Worm (Caenorhabditis elegans): ENCODE results near the gene C01G6.9.

Gene C01G6.9

ce11 chrII:9281595-9281994 lies 14.0 kb downstream of the C01G6.9 start:
- no peak for TF ChIP-seq ztf-4 (tag; optimal IDR thresholded peaks at IDR 0.05)
- TF ChIP-seq lin-15B (tag; optimal IDR thresholded peaks at IDR 0.05): peak; percentile 6
- no peak for TF ChIP-seq ceh-82 (tag; optimal IDR thresholded peaks at IDR 0.05)
- TF ChIP-seq ama-1 (optimal IDR thresholded peaks at IDR 0.05): peak; percentile 40
- TF ChIP-seq egl-5 (tag; optimal IDR thresholded peaks at IDR 0.05): peak; percentile 69
- no peak for TF ChIP-seq aly-2 (tag; optimal IDR thresholded peaks at IDR 0.05)
- peak; percentile 55 for TF ChIP-seq lin-39 (tag; optimal IDR thresholded peaks at IDR 0.05)
- no peak for TF ChIP-seq ceh-9 (tag; optimal IDR thresholded peaks at IDR 0.05)
- TF ChIP-seq hmg-11 (tag; optimal IDR thresholded peaks at IDR 0.05): peak; percentile 57
- no peak for TF ChIP-seq nhr-25 (tag; optimal IDR thresholded peaks at IDR 0.05)
- TF ChIP-seq nfya-1 (tag; optimal IDR thresholded peaks at IDR 0.05; ENCODE audit: insufficient read depth): peak; percentile 56

DNA sequence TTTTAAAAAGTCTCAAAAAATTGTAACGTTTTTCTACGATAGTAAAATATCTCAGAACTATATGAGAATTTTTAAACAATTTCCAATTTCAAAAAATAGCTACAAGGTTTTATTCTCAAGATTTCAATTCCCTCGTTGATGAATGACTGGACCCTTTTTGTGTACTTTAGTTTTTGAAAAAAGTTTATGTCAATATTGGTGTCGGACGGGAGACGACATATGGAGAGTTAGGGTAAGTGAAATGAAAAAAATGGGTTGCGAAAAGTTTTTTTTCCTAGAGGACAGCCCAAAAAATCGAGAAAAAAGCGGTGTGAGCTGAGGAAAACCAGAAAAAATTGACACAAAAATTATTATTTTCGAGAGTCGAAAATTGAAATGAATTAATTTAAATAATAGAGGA lies 14.8 kb downstream of the C01G6.9 start:
- peak; percentile 41 for TF ChIP-seq ama-1 (optimal IDR thresholded peaks at IDR 0.05)
- no peak for TF ChIP-seq nhr-43 (tag; optimal IDR thresholded peaks at IDR 0.05; ENCODE audit: poor library complexity, severe bottlenecking)
- TF ChIP-seq pha-4 (tag; optimal IDR thresholded peaks at IDR 0.05): peak; percentile 93

DNA sequence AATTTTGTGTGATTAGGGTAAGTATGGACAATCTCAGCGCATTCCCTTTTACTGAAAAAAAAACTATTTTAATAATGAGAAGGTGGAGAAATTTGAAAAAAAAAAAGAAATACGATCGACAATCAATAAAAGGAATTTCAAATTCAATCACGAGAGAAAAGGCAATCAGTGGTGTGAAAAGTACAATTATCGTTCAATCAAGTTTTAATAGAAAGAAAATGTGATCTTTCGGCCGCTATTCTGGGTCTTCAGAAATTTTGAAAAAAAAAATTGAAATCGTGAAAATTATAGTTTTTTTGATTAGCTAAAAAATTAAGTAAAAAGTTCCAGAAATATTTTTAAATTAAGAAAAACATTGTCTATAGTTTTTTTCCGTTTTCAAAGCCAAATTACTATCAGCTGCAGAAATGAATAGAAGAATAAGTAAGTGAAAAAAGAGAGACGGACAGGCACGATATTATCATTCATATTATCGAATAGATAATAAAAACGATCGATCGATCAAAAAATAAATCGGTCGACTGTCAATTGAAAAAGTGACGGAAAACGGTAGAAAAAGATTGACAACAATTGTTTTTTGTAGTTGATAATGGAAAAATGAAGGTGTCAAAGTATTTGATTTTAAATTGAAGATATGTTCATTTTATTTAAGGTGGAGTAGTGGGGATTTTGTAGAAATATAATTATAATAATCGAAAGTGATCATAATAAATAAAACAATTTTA lies 15.4 kb downstream of the C01G6.9 start, which contains the start of gene gldi-3:
Gene gldi-3 (minus strand): TSS at position 51 of the 725 bp plus-strand sequence.
- TF ChIP-seq pqm-1 (tag; optimal IDR thresholded peaks at IDR 0.05) (peak; percentile 7), elt-2 (tag; optimal IDR thresholded peaks at IDR 0.05) (peak; percentile 61), skn-1 (tag; optimal IDR thresholded peaks at IDR 0.05) (no peak)

- TF ChIP-seq nhr-25 (tag; optimal IDR thresholded peaks at IDR 0.05) (no peak), ceh-28 (tag; optimal IDR thresholded peaks at IDR 0.05) (no peak), sea-2 (GFP tag; optimal IDR thresholded peaks at IDR 0.05) (no peak), unc-62 (GFP tag; optimal IDR thresholded peaks at IDR 0.05) (no peak)
Measured at ce11 chrII:9279016-9279415, 16.6 kb downstream of the C01G6.9 start.

ce11 chrII:9277153-9277552 lies 18.5 kb downstream of the C01G6.9 start:
- peak; percentile 7 for TF ChIP-seq nhr-25 (tag; optimal IDR thresholded peaks at IDR 0.05)
- TF ChIP-seq nhr-67 (tag; optimal IDR thresholded peaks at IDR 0.05): no peak

DNA sequence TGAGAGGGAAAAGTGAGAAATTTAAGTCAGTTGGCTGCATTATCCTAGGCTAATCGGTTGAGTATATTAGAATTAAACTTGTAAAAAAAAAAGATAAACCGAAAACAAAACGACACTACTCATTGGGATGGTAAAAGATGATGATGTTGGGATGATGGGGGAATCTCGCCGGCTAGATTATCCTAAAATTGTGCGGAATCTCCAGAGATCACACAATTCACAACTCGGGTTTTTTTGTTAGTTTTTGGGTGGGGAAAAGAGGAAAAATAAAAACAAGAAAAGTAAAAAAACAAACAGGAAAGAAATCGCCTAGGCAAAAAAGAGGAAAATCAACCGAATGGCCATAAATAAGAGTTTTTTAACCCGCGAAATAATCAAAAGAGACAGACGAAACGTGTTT lies 20.4 kb downstream of the C01G6.9 start:
- no peak for TF ChIP-seq fkh-10 (GFP tag; optimal IDR thresholded peaks at IDR 0.05)
- TF ChIP-seq sea-2 (GFP tag; optimal IDR thresholded peaks at IDR 0.05): no peak
- no peak for TF ChIP-seq elt-3 (tag; optimal IDR thresholded peaks at IDR 0.05)
- peak; percentile 59 for TF ChIP-seq ama-1 (optimal IDR thresholded peaks at IDR 0.05)
- TF ChIP-seq fkh-2 (tag; optimal IDR thresholded peaks at IDR 0.05): no peak
- TF ChIP-seq hmg-11 (tag; optimal IDR thresholded peaks at IDR 0.05): no peak

- TF ChIP-seq ceh-28 (tag; optimal IDR thresholded peaks at IDR 0.05): peak; percentile 8
- TF ChIP-seq ama-1 (optimal IDR thresholded peaks at IDR 0.05): no peak
Measured at ce11 chrII:9274734-9275133, 20.9 kb downstream of the C01G6.9 start.

ce11 chrII:9273984-9274383 lies 21.6 kb downstream of the C01G6.9 start:
- TF ChIP-seq ztf-4 (tag; optimal IDR thresholded peaks at IDR 0.05) (no peak), ceh-16 (tag; optimal IDR thresholded peaks at IDR 0.05) (no peak), egl-5 (tag; optimal IDR thresholded peaks at IDR 0.05) (peak; percentile 1), zag-1 (tag; optimal IDR thresholded peaks at IDR 0.05) (peak; percentile 1), pqm-1 (tag; optimal IDR thresholded peaks at IDR 0.05) (peak; percentile 21), jun-1 (tag; optimal IDR thresholded peaks at IDR 0.05) (peak; percentile 74), nhr-237 (tag; optimal IDR thresholded peaks at IDR 0.05) (no peak), pha-4 (tag; optimal IDR thresholded peaks at IDR 0.05) (peak; percentile 91), ama-1 (optimal IDR thresholded peaks at IDR 0.05) (peak; percentile 62), nhr-12 (tag; optimal IDR thresholded peaks at IDR 0.05) (no peak), ceh-9 (tag; optimal IDR thresholded peaks at IDR 0.05) (no peak), aly-2 (tag; optimal IDR thresholded peaks at IDR 0.05) (no peak), ztf-11 (tag; optimal IDR thresholded peaks at IDR 0.05) (no peak), elt-2 (tag; optimal IDR thresholded peaks at IDR 0.05) (peak; percentile 78), elt-1 (tag; optimal IDR thresholded peaks at IDR 0.05) (no peak), lin-15B (tag; optimal IDR thresholded peaks at IDR 0.05) (peak; percentile 40), nhr-23 (tag; optimal IDR thresholded peaks at IDR 0.05) (peak; percentile 85), nhr-11 (tag; optimal IDR thresholded peaks at IDR 0.05) (peak; percentile 83), daf-12 (tag; optimal IDR thresholded peaks at IDR 0.05) (no peak), fkh-2 (tag; optimal IDR thresholded peaks at IDR 0.05) (no peak), nhr-28 (tag; optimal IDR thresholded peaks at IDR 0.05) (no peak), sea-2 (GFP tag; optimal IDR thresholded peaks at IDR 0.05) (no peak), snpc-4 (tag; optimal IDR thresholded peaks at IDR 0.05) (peak; percentile 49), skn-1 (tag; optimal IDR thresholded peaks at IDR 0.05) (peak; percentile 40), fkh-10 (GFP tag; optimal IDR thresholded peaks at IDR 0.05) (peak; percentile 31), ZK546.5 (tag; optimal IDR thresholded peaks at IDR 0.05) (no peak), nhr-67 (tag; optimal IDR thresholded peaks at IDR 0.05) (no peak)

Data from whole organism, L3 larva.